Fruit fly (Drosophila melanogaster) Kc167 (cell line): Measurements from ENCODE around the gene CG46517.
"Not testable (repeated sequence)": the region's sequence is repeated elsewhere in the genome, so short reads cannot be mapped to it uniquely, and the experiment has no call there.

Experiments used
- Myc ChIP-seq: fragments of >200 bp; optimal IDR thresholded peaks from 2 replicates; lab custom pipeline; 2017; ENCODE audit warnings: missing external identifiers
- Sin3A ChIP-seq: fragments of >200 bp; optimal IDR thresholded peaks from 2 replicates; lab custom pipeline; 2018; ENCODE audit warnings: missing external identifiers
- h ChIP-seq: fragments of >200 bp; optimal IDR thresholded peaks from 3 replicates; lab custom pipeline; 2018; ENCODE audit warnings: missing external identifiers
- insv ChIP-seq: fragments of >200 bp; optimal IDR thresholded peaks from 3 replicates; lab custom pipeline; 2018; ENCODE audit warnings: missing external identifiers
- psq ChIP-seq: fragments of >200 bp; optimal IDR thresholded peaks from 2 replicates; lab custom pipeline; 2017; ENCODE audit warnings: missing external identifiers
- ttk ChIP-seq: sonication (Bioruptor generic); optimal IDR thresholded peaks from 2 replicates; lab custom pipeline; 2017; ENCODE audit warnings: missing external identifiers

Gene CG46517

dm6 chrX:22246300-22246699 is 29.1 kb downstream of the CG46517 start, which contains the start of gene CG46522:
Gene CG46522 (plus strand): TSS chrX:22246600.
- not testable (repeated sequence) for TF ChIP-seq psq, Sin3A, h (lab: Kevin White, UChicago)

DNA sequence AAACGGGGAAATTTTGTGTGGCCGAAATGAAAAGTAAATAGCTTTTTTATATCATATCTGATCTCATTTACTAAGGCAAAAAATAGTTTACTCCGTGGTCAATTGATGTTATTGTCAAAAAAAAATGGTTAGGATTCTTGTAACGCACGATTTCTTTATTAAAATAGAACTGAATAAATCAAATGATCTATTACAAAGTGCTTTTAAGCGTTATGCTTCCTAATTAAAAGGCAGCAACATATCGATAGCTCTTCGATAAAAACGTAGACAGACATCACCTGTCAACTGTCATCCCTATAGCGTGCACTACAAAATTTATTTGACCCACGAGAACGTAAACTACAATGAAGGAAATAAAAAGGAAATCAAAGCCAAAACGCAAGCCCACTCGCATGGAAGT is 34.1 kb downstream of the CG46517 start, which contains the start of gene CG41562:
CG41562 (plus strand) TSS at position 301 of the 400 bp plus-strand sequence.
- not testable (repeated sequence) for TF ChIP-seq ttk; insv (lab: Kevin White, UChicago); Myc (lab: Kevin White, UChicago)
